Worm (Caenorhabditis elegans): ENCODE results near the gene faah-4.

faah-4 gene

DNA sequence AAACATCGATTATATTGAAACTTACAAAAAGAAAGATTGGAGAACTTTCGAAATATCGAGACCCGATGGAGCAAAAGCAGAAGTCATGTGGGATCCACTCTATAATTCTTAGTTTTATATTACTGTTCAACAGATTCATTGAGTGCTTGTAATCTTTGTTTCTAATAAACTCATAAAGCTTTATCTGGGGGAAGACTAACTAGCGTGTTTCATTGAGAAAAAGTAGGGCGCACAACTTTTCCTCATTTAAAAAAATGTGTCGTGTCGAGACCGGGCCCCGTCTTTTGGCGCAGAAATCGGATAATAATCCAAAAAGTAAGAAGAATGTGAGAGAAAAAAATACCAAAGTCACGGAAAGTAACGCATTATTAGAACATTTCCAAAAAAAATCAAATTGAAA, at the start of gene faah-4:
faah-4 (minus strand) TSS at position 101 of the 400 bp plus-strand sequence.
- no peak for TF ChIP-seq let-607 (tag; optimal IDR thresholded peaks at IDR 0.05)

DNA sequence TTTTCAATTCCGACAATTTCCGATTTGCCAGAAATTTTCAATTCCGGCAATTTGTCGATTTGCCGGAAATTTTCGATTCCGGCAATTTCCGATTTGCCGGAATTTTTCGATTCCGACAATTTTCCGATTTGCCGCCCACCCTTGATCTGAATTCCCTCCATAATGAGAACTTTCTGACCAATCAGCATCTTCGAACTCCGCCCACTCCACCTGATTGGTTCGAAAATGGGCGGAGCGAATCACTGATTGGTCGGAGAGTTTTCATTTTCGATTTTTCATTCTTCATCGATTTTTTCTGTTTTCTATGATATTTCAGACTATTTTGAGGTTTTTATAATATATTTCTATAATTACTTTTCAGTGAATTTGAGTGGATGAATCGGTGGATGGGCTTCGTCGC, 44.5 kb upstream of the faah-4 start:
- no peak for TF ChIP-seq Y79H2A.3 (GFP tag; conservative IDR thresholded peaks at IDR 0.05)
- TF ChIP-seq nhr-179 (tag; optimal IDR thresholded peaks at IDR 0.05), result no peak
- TF ChIP-seq pbrm-1 (GFP tag; IDR thresholded peaks at IDR 0.05), result no peak
- no peak for TF ChIP-seq egrh-3 (GFP tag; IDR thresholded peaks at IDR 0.05)
- no peak for TF ChIP-seq B0261.1 (tag; optimal IDR thresholded peaks at IDR 0.05)
- no peak for TF ChIP-seq sdz-38 (tag; optimal IDR thresholded peaks at IDR 0.05)
- TF ChIP-seq hlh-12 (tag; optimal IDR thresholded peaks at IDR 0.05), result no peak
- no peak for TF ChIP-seq cebp-1 (GFP tag; IDR thresholded peaks at IDR 0.05)
- TF ChIP-seq cebp-1 (tag; optimal IDR thresholded peaks at IDR 0.05), result no peak
- no peak for TF ChIP-seq T07F8.4 (tag; optimal IDR thresholded peaks at IDR 0.05)

DNA sequence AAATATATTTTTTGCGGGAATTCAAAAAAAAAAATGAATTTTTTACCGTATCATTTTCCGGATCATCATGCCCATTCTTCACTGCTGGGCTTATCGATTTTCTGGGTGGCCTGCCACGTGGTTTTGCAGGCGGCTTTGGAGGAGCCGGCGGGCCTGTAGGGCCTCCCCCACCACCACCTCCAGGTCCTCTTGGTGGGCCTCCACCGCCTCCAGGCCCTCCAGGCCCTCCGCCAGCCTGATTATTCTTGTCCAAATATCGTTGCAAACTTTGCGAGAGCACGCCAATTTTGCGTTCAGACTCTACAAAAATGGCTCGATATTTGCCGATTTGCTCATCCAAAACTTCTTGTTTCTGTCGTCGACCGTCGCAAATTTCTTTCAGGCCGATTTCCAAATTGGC, 41.4 kb upstream of the faah-4 start:
- TF ChIP-seq let-607 (tag; optimal IDR thresholded peaks at IDR 0.05) (no peak), B0019.2 (GFP tag; conservative IDR thresholded peaks at IDR 0.05) (no peak), ztf-25 (GFP tag; IDR thresholded peaks at IDR 0.05) (no peak), egrh-3 (GFP tag; IDR thresholded peaks at IDR 0.05) (peak; percentile 79; the same call in 1 of the 2 replicates), F37B4.10 (GFP tag; IDR thresholded peaks at IDR 0.05) (0 out of 2 replicates have a peak, but pooled peaks have one; percentile 54), nfyb-1 (GFP tag; IDR thresholded peaks at IDR 0.05) (0 out of 2 replicates have a peak, but pooled peaks have one; percentile 21), ztf-6 (GFP tag; IDR thresholded peaks at IDR 0.05) (no peak), cebp-2 (GFP tag; IDR thresholded peaks at IDR 0.05) (0 out of 2 replicates have a peak, but pooled peaks have one; percentile 60), attf-6 (GFP tag; IDR thresholded peaks at IDR 0.05) (no peak), zfh-2 (GFP tag; conservative IDR thresholded peaks at IDR 0.05) (peak; percentile 84), pha-4 (tag; optimal IDR thresholded peaks at IDR 0.05) (no peak), Y53F4B.3 (GFP tag; IDR thresholded peaks at IDR 0.05) (no peak)

DNA sequence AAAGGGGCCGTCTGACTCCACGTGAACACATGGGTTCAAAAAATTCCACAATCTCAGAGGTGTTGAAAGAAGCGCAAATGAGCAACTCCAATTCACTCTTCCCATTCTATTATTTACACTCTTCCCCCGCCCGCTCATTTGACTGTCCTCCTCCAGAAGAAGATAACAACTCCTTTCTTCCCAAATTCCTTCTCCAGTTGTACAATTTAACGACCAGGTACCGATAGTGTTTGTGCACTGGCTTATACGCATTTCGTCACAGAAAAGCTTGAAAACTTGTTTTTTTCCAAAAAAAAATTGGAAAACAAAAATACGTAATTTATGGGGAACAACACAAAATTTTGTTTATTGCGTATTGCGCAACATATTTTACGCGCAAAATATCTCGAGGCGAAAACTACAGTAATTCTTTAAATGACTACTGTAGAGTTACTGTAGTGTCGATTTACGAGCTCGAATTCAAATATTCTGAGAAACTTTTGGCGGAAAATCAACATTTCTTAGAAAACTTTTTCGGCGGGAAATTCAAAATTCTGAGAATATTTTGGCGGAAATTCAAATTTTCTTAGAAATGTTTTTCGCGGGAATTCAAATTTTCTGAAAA, 39.7 kb upstream of the faah-4 start:
- peak; percentile 22 for TF ChIP-seq nhr-80 (tag; optimal IDR thresholded peaks at IDR 0.05)
- peak; percentile 65 for TF ChIP-seq lsl-1 (GFP tag; optimal IDR thresholded peaks at IDR 0.05)
- peak; percentile 10; the same call in 1 of the 2 replicates for TF ChIP-seq F33H1.4 (GFP tag; IDR thresholded peaks at IDR 0.05)
- no peak for TF ChIP-seq cebp-1 (GFP tag; IDR thresholded peaks at IDR 0.05)
- peak; percentile 6 for TF ChIP-seq cebp-1 (tag; optimal IDR thresholded peaks at IDR 0.05)
- no peak for TF ChIP-seq akir-1 (GFP tag; optimal IDR thresholded peaks at IDR 0.05)

DNA sequence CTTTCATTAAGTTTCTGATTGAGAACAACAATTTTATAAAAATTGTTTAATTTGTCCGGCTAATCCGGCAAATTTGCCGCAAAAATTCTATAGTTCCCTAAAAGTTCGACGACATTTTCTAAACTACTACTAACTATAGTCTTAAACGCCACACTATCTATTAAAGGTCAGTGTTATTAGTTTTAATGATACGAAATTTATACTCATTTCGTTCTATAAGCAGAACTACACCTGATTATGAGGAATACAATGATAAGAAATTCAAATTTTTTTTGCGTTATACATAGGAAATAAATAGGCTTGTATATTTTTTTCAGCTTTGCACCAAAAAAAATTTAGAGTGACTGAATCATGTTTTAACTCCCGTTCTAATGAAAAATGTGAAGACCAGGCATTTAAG, 38.8 kb upstream of the faah-4 start:
- TF ChIP-seq aptf-3 (GFP tag; IDR thresholded peaks at IDR 0.05) (no peak), madf-6 (GFP tag; IDR thresholded peaks at IDR 0.05) (no peak)

DNA sequence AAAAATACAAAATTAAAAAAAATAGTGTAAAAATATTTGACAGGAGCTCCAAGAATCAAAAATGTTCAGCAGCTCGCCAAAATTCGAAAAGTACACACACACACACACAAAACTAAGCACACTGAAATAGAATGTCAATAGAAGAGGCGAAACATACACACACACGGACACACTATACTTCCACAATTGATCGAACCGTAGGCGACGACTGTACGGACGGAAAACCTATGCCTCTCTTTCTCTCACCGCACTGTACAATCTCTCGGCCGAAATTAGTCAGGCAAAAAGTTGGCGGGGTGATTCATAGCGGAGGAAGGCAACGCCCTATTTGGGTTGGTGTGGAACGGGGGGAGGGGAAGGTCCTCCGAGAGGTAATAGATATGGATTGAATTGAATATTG, 37.8 kb upstream of the faah-4 start:
- no peak for TF ChIP-seq tlf-1 (GFP tag; optimal IDR thresholded peaks at IDR 0.05)
- TF ChIP-seq Y53G8AR.9 (GFP tag; conservative IDR thresholded peaks at IDR 0.05), result no peak
- TF ChIP-seq unc-130 (GFP tag; optimal IDR thresholded peaks at IDR 0.05), result no peak
- TF ChIP-seq nhr-80 (tag; optimal IDR thresholded peaks at IDR 0.05), result peak; percentile 86
- TF ChIP-seq nfyb-1 (GFP tag; IDR thresholded peaks at IDR 0.05), result no peak
- TF ChIP-seq attf-5 (GFP tag; optimal IDR thresholded peaks at IDR 0.05), result peak; percentile 50
- TF ChIP-seq zfh-2 (GFP tag; conservative IDR thresholded peaks at IDR 0.05), result 0 out of 2 replicates have a peak, but pooled peaks have one; percentile 22
- no peak for TF ChIP-seq xnd-1 (tag; optimal IDR thresholded peaks at IDR 0.05)
- no peak for TF ChIP-seq snpc-3.4 (tag; optimal IDR thresholded peaks at IDR 0.05)
- TF ChIP-seq cebp-1 (GFP tag; IDR thresholded peaks at IDR 0.05), result no peak
- peak; percentile 24 for TF ChIP-seq cebp-1 (tag; optimal IDR thresholded peaks at IDR 0.05)
- TF ChIP-seq B0261.1 (tag; optimal IDR thresholded peaks at IDR 0.05), result no peak
- TF ChIP-seq nhr-120 (GFP tag; IDR thresholded peaks at IDR 0.05), result no peak
- no peak for TF ChIP-seq lsl-1 (GFP tag; optimal IDR thresholded peaks at IDR 0.05)
- TF ChIP-seq egl-44 (GFP tag; IDR thresholded peaks at IDR 0.05), result no peak
- no peak for TF ChIP-seq efl-1 (GFP tag; optimal IDR thresholded peaks at IDR 0.05)
- no peak for TF ChIP-seq let-526 (GFP tag; IDR thresholded peaks at IDR 0.05)
- TF ChIP-seq dpff-1 (tag; optimal IDR thresholded peaks at IDR 0.05), result no peak
- no peak for TF ChIP-seq Y79H2A.3 (GFP tag; conservative IDR thresholded peaks at IDR 0.05)
- TF ChIP-seq egrh-3 (GFP tag; IDR thresholded peaks at IDR 0.05), result no peak
- peak; percentile 53; the same call in 1 of the 2 replicates for TF ChIP-seq dox-1 (GFP tag; IDR thresholded peaks at IDR 0.05)

All from whole organism, young adult.